Fruit fly (Drosophila melanogaster): Measurements from ENCODE around the gene nebu.

The nebu gene

DNA sequence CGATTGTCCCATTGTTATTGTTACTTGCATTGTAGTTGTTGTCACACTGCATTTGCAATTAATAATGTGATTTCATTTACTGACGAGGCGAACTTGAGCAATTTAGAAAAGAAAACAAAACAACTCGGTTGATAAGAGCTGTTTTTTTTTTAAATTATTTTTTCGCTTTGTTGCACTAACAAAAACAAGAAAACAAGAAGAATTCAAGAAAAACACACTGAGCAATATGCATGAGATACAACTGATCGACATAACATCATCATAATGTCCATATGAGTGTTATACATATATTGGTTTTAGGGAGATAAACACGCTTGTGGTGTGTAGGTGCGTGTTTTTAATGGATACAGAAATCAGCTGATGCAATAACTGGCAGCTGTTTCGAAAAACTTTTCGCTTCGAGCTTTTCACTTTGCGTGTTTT lies 40.5 kb downstream of the nebu start (continued):
- TF ChIP-seq CG16815 (GFP tag; optimal IDR thresholded peaks at IDR 0.05) = no peak
- TF ChIP-seq CG11456 (GFP tag; IDR thresholded peaks at IDR 0.05) = no peak
- no peak for TF ChIP-seq kay (GFP tag; optimal IDR thresholded peaks at IDR 0.05)
- no peak for TF ChIP-seq pfk (GFP tag; optimal IDR thresholded peaks at IDR 0.05)
- TF ChIP-seq inv (GFP tag; IDR thresholded peaks at IDR 0.05; ENCODE audit: partially characterized antibody) = no peak
- TF ChIP-seq bsh (GFP tag; optimal IDR thresholded peaks at IDR 0.05) = peak; percentile 14 to 78
- TF ChIP-seq yki (optimal IDR thresholded peaks at IDR 0.05) = no peak
- TF ChIP-seq HLH54F (GFP tag; optimal IDR thresholded peaks at IDR 0.05) = no peak
- no peak for TF ChIP-seq Dad (GFP tag; optimal IDR thresholded peaks at IDR 0.05)
- TF ChIP-seq crp (GFP tag; optimal IDR thresholded peaks at IDR 0.05) = peak in 1 of 2 experiments; percentile 47
- no peak for TF ChIP-seq H15 (GFP tag; IDR thresholded peaks at IDR 0.05)
- TF ChIP-seq CG13424 (tag; optimal IDR thresholded peaks at IDR 0.05) = no peak
- no peak for TF ChIP-seq C15 (GFP tag; IDR thresholded peaks at IDR 0.05)
- TF ChIP-seq ATbp (GFP tag; optimal IDR thresholded peaks at IDR 0.05) = peak; percentile 33
- TF ChIP-seq sc (optimal IDR thresholded peaks at IDR 0.05) = no peak
- no peak for TF ChIP-seq sc (GFP tag; optimal IDR thresholded peaks at IDR 0.05)
- no peak for TF ChIP-seq Deaf1 (tag; optimal IDR thresholded peaks at IDR 0.05)
- peak; percentile 41 for TF ChIP-seq Fer3 (tag; optimal IDR thresholded peaks at IDR 0.05)
- TF ChIP-seq BEAF-32 (GFP tag; optimal IDR thresholded peaks at IDR 0.05) = no peak
- TF ChIP-seq CG7372 (GFP tag; IDR thresholded peaks at IDR 0.05) = no peak
- TF ChIP-seq dimm (GFP tag; IDR thresholded peaks at IDR 0.05) = no peak
- TF ChIP-seq CG10654 (GFP tag; optimal IDR thresholded peaks at IDR 0.05) = no peak
- TF ChIP-seq CG7556 (GFP tag; optimal IDR thresholded peaks at IDR 0.05) = no peak
- TF ChIP-seq CG4404 (GFP tag; IDR thresholded peaks at IDR 0.05) = no peak
- TF ChIP-seq CG7271 (tag; optimal IDR thresholded peaks at IDR 0.05) = no peak
- peak; percentile 64 for TF ChIP-seq CG12769 (tag; optimal IDR thresholded peaks at IDR 0.05)
- peak; percentile 55; the same call in 1 of the 2 replicates for TF ChIP-seq Rfx (GFP tag; IDR thresholded peaks at IDR 0.05)
- no peak for TF ChIP-seq odd (GFP tag; optimal IDR thresholded peaks at IDR 0.05)
- TF ChIP-seq NC2β (GFP tag; optimal IDR thresholded peaks at IDR 0.05) = no peak
- TF ChIP-seq cas (GFP tag; IDR thresholded peaks at IDR 0.05) = no peak
- no peak for TF ChIP-seq HLH4C (GFP tag; IDR thresholded peaks at IDR 0.05; ENCODE audit: partially characterized antibody)
- no peak for TF ChIP-seq ken (GFP tag; IDR thresholded peaks at IDR 0.05)
- peak; percentile 29 for TF ChIP-seq Meics (GFP tag; optimal IDR thresholded peaks at IDR 0.05)
- TF ChIP-seq CG17361 (GFP tag; IDR thresholded peaks at IDR 0.05) = no peak
- TF ChIP-seq jing (GFP tag; optimal IDR thresholded peaks at IDR 0.05) = no peak
- TF ChIP-seq unc-4 (GFP tag; IDR thresholded peaks at IDR 0.05; ENCODE audit: partially characterized antibody) = no peak
- no peak for TF ChIP-seq Hsf (GFP tag; optimal IDR thresholded peaks at IDR 0.05)
- no peak for TF ChIP-seq CG7745 (tag; optimal IDR thresholded peaks at IDR 0.05)
- TF ChIP-seq Hmx (GFP tag; optimal IDR thresholded peaks at IDR 0.05) = no peak
- TF ChIP-seq ash1 (GFP tag; optimal IDR thresholded peaks at IDR 0.05) = no peak
- no peak for TF ChIP-seq CG8089 (GFP tag; optimal IDR thresholded peaks at IDR 0.05)
- no peak for TF ChIP-seq CG11398 (GFP tag; optimal IDR thresholded peaks at IDR 0.05)
- TF ChIP-seq cad (GFP tag; optimal IDR thresholded peaks at IDR 0.05) = no peak
- TF ChIP-seq her (GFP tag; optimal IDR thresholded peaks at IDR 0.05) = no peak
- no peak for TF ChIP-seq MBD-R2 (GFP tag; IDR thresholded peaks at IDR 0.05)
- TF ChIP-seq mam (GFP tag; optimal IDR thresholded peaks at IDR 0.05) = peak; percentile 3
- TF ChIP-seq CTCF (GFP tag; optimal IDR thresholded peaks at IDR 0.05) = no peak
- no peak for TF ChIP-seq H2.0 (GFP tag; IDR thresholded peaks at IDR 0.05)
- no peak for TF ChIP-seq CG10462 (GFP tag; optimal IDR thresholded peaks at IDR 0.05)
- TF ChIP-seq Atf3 (GFP tag; optimal IDR thresholded peaks at IDR 0.05) = no peak
- TF ChIP-seq Ravus (GFP tag; IDR thresholded peaks at IDR 0.05) = no peak
- no peak for TF ChIP-seq CG6272 (GFP tag; IDR thresholded peaks at IDR 0.05)
- peak; percentile 6 for TF ChIP-seq CG1529 (GFP tag; optimal IDR thresholded peaks at IDR 0.05)
